Fruit fly (Drosophila melanogaster): ENCODE results near the gene CG46025.

DNA sequence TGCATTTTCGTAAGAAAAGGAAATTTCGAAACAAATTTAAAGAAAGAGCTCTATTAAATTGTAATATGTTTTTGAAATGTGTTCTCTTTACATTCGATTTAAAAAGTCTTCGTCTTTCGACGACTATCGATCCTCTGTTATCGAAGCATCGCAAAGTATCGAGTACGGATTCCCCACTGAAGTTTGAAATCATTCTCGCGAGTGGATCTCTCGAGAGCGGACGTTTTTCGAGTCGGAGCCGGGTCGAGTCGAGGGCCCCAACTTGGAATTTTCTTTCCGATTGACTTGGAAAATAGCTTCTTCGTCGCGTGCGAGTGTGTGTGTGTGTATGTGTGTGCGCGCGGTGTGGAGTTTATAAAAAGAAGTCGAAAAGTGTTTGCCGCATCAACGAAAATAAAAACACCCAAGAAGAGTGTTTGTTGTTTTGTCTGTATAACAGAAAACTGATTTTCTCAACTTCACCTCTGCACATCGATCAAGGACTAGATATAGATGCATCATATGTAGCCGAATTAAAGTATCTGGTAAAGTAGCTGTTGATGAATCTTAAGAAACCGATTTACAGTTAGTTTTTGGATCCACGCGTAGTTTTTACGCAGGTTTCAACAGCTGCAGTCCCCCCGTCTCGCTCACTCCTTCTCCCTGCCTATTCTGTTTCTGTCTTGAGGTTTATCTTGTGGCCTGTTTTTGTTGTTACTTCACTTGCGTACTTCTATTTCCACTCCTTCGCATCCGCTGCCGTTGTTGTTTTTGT, 57.5 kb downstream of the CG46025 start, which contains the start of gene LanB1:
- TF ChIP-seq Dll (optimal IDR thresholded peaks at IDR 0.05) (no peak), CG8478 (optimal IDR thresholded peaks at IDR 0.05) (no peak), usp (GFP tag; optimal IDR thresholded peaks at IDR 0.05) (no peak), psq (optimal IDR thresholded peaks at IDR 0.05) (no peak), EcR (GFP tag; optimal IDR thresholded peaks at IDR 0.05) (no peak), pan (optimal IDR thresholded peaks at IDR 0.05) (no peak)

Measured in whole organism.